Worm (Caenorhabditis elegans): ENCODE data around the gene mab-21.

Gene mab-21

DNA sequence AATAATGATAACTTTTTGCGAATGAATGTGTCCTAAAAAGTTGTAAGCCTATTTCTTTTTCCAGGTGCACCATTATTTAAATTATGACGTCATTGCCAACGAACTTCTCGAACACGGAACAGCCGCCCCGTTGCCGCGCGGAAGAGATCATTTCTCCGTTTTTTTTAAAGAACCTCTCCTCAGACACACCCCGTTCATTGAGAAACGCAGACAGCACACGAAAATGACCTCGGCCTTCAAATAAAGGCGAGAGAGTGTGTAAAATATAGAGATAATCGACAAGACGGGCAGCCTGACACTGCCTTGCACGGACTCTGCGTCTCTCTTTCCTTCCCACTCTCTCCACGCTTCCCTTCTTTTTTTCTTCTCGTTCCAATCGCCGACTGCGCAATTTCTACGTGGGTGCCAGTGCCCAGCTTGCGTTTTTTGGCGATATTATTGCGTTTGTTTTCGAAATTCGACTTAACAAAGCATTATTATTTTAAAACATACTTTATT lies 40.1 kb upstream of the mab-21 start (continued):
- peak; percentile 71 for TF ChIP-seq nhr-90 (tag; optimal IDR thresholded peaks at IDR 0.05; ENCODE audit: poor library complexity)
- peak in 1 of 2 experiments; percentile 15 for TF ChIP-seq egl-27 (tag; optimal IDR thresholded peaks at IDR 0.05)
- TF ChIP-seq unc-86 (tag; optimal IDR thresholded peaks at IDR 0.05): peak; percentile 56
- TF ChIP-seq Y116A8C.19 (tag; optimal IDR thresholded peaks at IDR 0.05; ENCODE audit: borderline replicate concordance): no peak
- peak; percentile 24 for TF ChIP-seq unc-130 (tag; optimal IDR thresholded peaks at IDR 0.05)
- TF ChIP-seq isw-1 (GFP tag; IDR thresholded peaks at IDR 0.05): peak; percentile 43
- peak; percentile 22 for TF ChIP-seq aly-2 (tag; optimal IDR thresholded peaks at IDR 0.05)
- TF ChIP-seq lin-35 (GFP tag; optimal IDR thresholded peaks at IDR 0.05): peak; percentile 52 to 53
- peak; percentile 85 for TF ChIP-seq nhr-71 (tag; optimal IDR thresholded peaks at IDR 0.05)

DNA sequence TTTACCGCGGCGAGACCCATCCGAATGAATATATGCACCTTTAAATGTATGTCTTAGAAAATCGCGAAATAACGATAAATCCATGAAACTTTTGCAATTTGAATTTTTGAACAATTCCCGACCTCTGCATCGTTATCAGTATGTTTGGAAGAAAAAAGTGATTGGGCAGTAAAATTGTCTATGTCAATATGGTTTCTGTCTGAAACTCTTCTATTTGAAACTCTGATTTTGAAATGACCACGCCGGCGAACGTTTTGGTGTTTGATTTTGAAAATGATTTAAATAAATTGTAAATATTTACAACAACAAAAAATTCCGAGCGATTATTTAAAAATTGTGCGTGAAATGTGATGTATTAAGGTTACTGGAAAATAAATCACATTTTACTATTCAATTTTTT lies 39.3 kb upstream of the mab-21 start:
- TF ChIP-seq swsn-7 (tag; optimal IDR thresholded peaks at IDR 0.05): no peak
- TF ChIP-seq dsc-1 (tag; optimal IDR thresholded peaks at IDR 0.05): no peak
- TF ChIP-seq nhr-90 (tag; optimal IDR thresholded peaks at IDR 0.05; ENCODE audit: poor library complexity): no peak
- no peak for TF ChIP-seq ama-1 (optimal IDR thresholded peaks at IDR 0.05)

DNA sequence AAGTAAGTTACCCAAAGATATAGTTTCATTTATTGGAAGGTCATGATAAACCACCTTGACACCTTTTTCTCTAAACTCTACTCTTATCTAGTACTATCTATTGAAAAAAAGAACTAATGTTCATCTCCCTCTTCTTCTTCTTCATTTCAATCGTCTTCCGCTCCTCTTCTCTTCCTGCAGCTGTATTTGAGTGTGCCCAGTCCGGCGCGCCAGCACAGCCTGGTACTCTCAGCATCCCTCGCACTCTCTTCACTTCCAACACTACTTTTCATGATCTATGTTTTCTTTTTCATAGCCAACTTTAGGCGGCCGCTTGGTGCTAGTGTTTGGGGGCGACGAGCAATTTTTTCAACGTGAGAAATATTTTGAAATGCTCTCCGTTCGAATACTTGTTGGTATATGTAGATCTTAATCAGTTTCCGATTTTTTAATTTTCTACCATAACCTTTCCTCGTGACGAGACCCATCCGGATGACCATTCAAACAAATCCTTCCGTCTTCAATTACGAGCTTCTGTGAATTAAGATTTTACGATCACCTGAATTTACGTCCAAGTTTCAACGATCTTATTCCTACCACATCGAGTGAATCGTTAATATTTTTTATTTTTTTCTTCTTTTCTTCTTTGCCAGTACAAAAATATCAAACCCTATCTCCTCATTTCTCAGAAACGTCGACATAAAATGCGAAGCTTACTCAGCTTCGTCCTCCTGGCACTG lies 38.3 kb upstream of the mab-21 start, which contains the start of gene pan-1:
Gene pan-1 (plus strand): TSS at position 669 of the 719 bp plus-strand sequence.
- TF ChIP-seq C34B4.2 (tag; optimal IDR thresholded peaks at IDR 0.05): no peak
- peak; percentile 42 for TF ChIP-seq snu-23 (GFP tag; optimal IDR thresholded peaks at IDR 0.05)
- TF ChIP-seq efl-3 (GFP tag; optimal IDR thresholded peaks at IDR 0.05): no peak
- no peak for TF ChIP-seq nhr-12 (tag; optimal IDR thresholded peaks at IDR 0.05)
- TF ChIP-seq lin-35 (GFP tag; optimal IDR thresholded peaks at IDR 0.05): peak in 1 of 2 experiments; percentile 0
- TF ChIP-seq unc-98 (GFP tag; IDR thresholded peaks at IDR 0.05): no peak
- no peak for TF ChIP-seq grh-1 (GFP tag; IDR thresholded peaks at IDR 0.05)
- peak; percentile 20 for TF ChIP-seq snpc-4 (tag; optimal IDR thresholded peaks at IDR 0.05)
- peak; percentile 22 for TF ChIP-seq nhr-47 (tag; optimal IDR thresholded peaks at IDR 0.05)
- TF ChIP-seq mep-1 (tag; optimal IDR thresholded peaks at IDR 0.05): peak; percentile 27
- peak; percentile 82 for TF ChIP-seq lin-14 (GFP tag; optimal IDR thresholded peaks at IDR 0.05)
- TF ChIP-seq efl-1 (optimal IDR thresholded peaks at IDR 0.05): peak; percentile 7 to 35
- no peak for TF ChIP-seq efl-1 (GFP tag; optimal IDR thresholded peaks at IDR 0.05 in 1 of 2)
- no peak for TF ChIP-seq xbp-1 (tag; optimal IDR thresholded peaks at IDR 0.05)
- no peak for TF ChIP-seq pax-3 (tag; optimal IDR thresholded peaks at IDR 0.05)
- TF ChIP-seq irx-1 (tag; optimal IDR thresholded peaks at IDR 0.05): no peak
- no peak for TF ChIP-seq unc-86 (tag; optimal IDR thresholded peaks at IDR 0.05)
- peak; percentile 25 for TF ChIP-seq rnt-1 (tag; optimal IDR thresholded peaks at IDR 0.05)
- TF ChIP-seq mab-9 (GFP tag; IDR thresholded peaks at IDR 0.05): no peak
- no peak for TF ChIP-seq mdl-1 (tag; optimal IDR thresholded peaks at IDR 0.05)
- no peak for TF ChIP-seq mef-2 (tag; optimal IDR thresholded peaks at IDR 0.05)
- TF ChIP-seq lir-3 (tag; optimal IDR thresholded peaks at IDR 0.05; ENCODE audit: poor library complexity): no peak
- TF ChIP-seq lin-13 (GFP tag; optimal IDR thresholded peaks at IDR 0.05): no peak
- TF ChIP-seq hlh-17 (GFP tag; optimal IDR thresholded peaks at IDR 0.05; ENCODE audit: borderline replicate concordance): no peak
- no peak for TF ChIP-seq fos-1 (tag; optimal IDR thresholded peaks at IDR 0.05)
- TF ChIP-seq lsy-2 (tag; optimal IDR thresholded peaks at IDR 0.05): peak; percentile 21 to 46
- TF ChIP-seq egl-13 (tag; optimal IDR thresholded peaks at IDR 0.05): no peak
- no peak for TF ChIP-seq dsc-1 (tag; optimal IDR thresholded peaks at IDR 0.05)
- peak; percentile 74 for TF ChIP-seq ztf-4 (tag; optimal IDR thresholded peaks at IDR 0.05)
- TF ChIP-seq dpl-1 (GFP tag; optimal IDR thresholded peaks at IDR 0.05): peak in 1 of 3 experiments; percentile 18
- TF ChIP-seq C04F5.9 (tag; optimal IDR thresholded peaks at IDR 0.05): no peak
- peak; percentile 65 for TF ChIP-seq nhr-85 (tag)
- no peak for TF ChIP-seq elt-2 (tag; optimal IDR thresholded peaks at IDR 0.05)
- peak in 1 of 3 experiments; percentile 0 for TF ChIP-seq ceh-82 (tag; optimal IDR thresholded peaks at IDR 0.05)
- TF ChIP-seq nhr-71 (tag; optimal IDR thresholded peaks at IDR 0.05): peak; percentile 39
- TF ChIP-seq hlh-4 (tag; optimal IDR thresholded peaks at IDR 0.05): no peak
- TF ChIP-seq swsn-7 (tag; optimal IDR thresholded peaks at IDR 0.05): peak; percentile 33
